Worm (Caenorhabditis elegans) whole organism, L3 larva: ENCODE results near the gene math-3.

Source experiments
- ZK546.5 ChIP-seq: sonication (generic microtip); optimal IDR thresholded peaks from 2 replicates; lab custom pipeline; 2017; ENCODE audit warnings: missing biosample characterization, missing genetic modification characterization
- aly-2 ChIP-seq: fragments of 150-350 bp; optimal IDR thresholded peaks from 2 replicates; lab custom pipeline; 2014; ENCODE audit warnings: missing biosample characterization, missing genetic modification characterization
- ceh-82 ChIP-seq: fragments of 150-350 bp; optimal IDR thresholded peaks from 2 replicates; lab custom pipeline; 2014; ENCODE audit warnings: missing biosample characterization, missing genetic modification characterization
- ceh-9 ChIP-seq: sonication (generic microtip); optimal IDR thresholded peaks from 2 replicates; lab custom pipeline; 2018; ENCODE audit warnings: missing biosample characterization, missing genetic modification characterization
- daf-12 ChIP-seq: fragments of 150-350 bp; optimal IDR thresholded peaks from 2 replicates; lab custom pipeline; 2014; ENCODE audit warnings: missing biosample characterization, missing genetic modification reagents, missing genetic modification characterization
- egl-5 ChIP-seq: fragments of 150-350 bp; optimal IDR thresholded peaks from 2 replicates; lab custom pipeline; 2017; ENCODE audit warnings: missing biosample characterization, missing genetic modification reagents, missing genetic modification characterization, inconsistent platforms
- elt-2 ChIP-seq: sonication (generic microtip); optimal IDR thresholded peaks from 2 replicates; lab custom pipeline; 2016; ENCODE audit warnings: missing genetic modification reagents, mild to moderate bottlenecking, missing genetic modification characterization, missing compliant biosample characterization
- eor-1 ChIP-seq, 2 experiments: fragments of 150-350 bp; optimal IDR thresholded peaks; 2 replicates each; lab custom pipeline; 2014 to 2018; ENCODE audit warnings: missing biosample characterization in 2 of 2, missing genetic modification characterization in 2 of 2
- fkh-10 ChIP-seq: sonication (generic microtip); optimal IDR thresholded peaks from 2 replicates; lab custom pipeline; 2017; ENCODE audit warnings: missing biosample characterization, missing genetic modification reagents, missing genetic modification characterization
- fkh-2 ChIP-seq: fragments of 150-350 bp; optimal IDR thresholded peaks from 2 replicates; lab custom pipeline; 2014; ENCODE audit warnings: missing biosample characterization, missing genetic modification reagents, missing genetic modification characterization
- fos-1 ChIP-seq: fragments of 150-350 bp; optimal IDR thresholded peaks from 2 replicates; lab custom pipeline; 2014; ENCODE audit warnings: missing biosample characterization, missing genetic modification characterization
- hmg-11 ChIP-seq: sonication (generic microtip); optimal IDR thresholded peaks from 2 replicates; lab custom pipeline; 2016; ENCODE audit warnings: missing genetic modification characterization, missing compliant biosample characterization
- jun-1 ChIP-seq: fragments of 150-350 bp; optimal IDR thresholded peaks from 2 replicates; lab custom pipeline; 2014; ENCODE audit warnings: missing biosample characterization, missing genetic modification reagents, missing genetic modification characterization
- lin-15B ChIP-seq: fragments of 150-350 bp; optimal IDR thresholded peaks from 2 replicates; lab custom pipeline; 2014; ENCODE audit warnings: missing biosample characterization, missing genetic modification characterization
- lsy-12 ChIP-seq: sonication (generic microtip); optimal IDR thresholded peaks from 2 replicates; lab custom pipeline; 2016; ENCODE audit warnings: mild to moderate bottlenecking, missing genetic modification characterization, missing compliant biosample characterization
- mml-1 ChIP-seq: fragments of 150-350 bp; sonication (generic microtip); optimal IDR thresholded peaks from 3 replicates; lab custom pipeline; 2014; ENCODE audit warnings: missing biosample characterization, missing genetic modification characterization
- nfya-1 ChIP-seq: sonication (generic microtip); optimal IDR thresholded peaks from 2 replicates; lab custom pipeline; 2017; ENCODE audit warnings: missing genetic modification characterization, mild to moderate bottlenecking, missing compliant biosample characterization, antibody characterized with exemption, moderate library complexity; ENCODE audit not compliant: insufficient read depth
- nhr-11 ChIP-seq: fragments of 150-350 bp; optimal IDR thresholded peaks from 2 replicates; lab custom pipeline; 2014; ENCODE audit warnings: missing biosample characterization, missing genetic modification characterization
- nhr-12 ChIP-seq: fragments of 150-350 bp; optimal IDR thresholded peaks from 2 replicates; lab custom pipeline; 2014; ENCODE audit warnings: missing biosample characterization, missing genetic modification characterization
- nhr-23 ChIP-seq: fragments of 150-350 bp; optimal IDR thresholded peaks from 2 replicates; lab custom pipeline; 2014; ENCODE audit warnings: missing biosample characterization, missing genetic modification reagents, missing genetic modification characterization
- nhr-237 ChIP-seq: fragments of 150-350 bp; optimal IDR thresholded peaks from 2 replicates; lab custom pipeline; 2014; ENCODE audit warnings: missing biosample characterization, missing genetic modification characterization
- nhr-25 ChIP-seq: sonication (generic microtip); optimal IDR thresholded peaks from 2 replicates; lab custom pipeline; 2017; ENCODE audit warnings: missing biosample characterization, missing genetic modification characterization
- nhr-28 ChIP-seq: fragments of 150-350 bp; optimal IDR thresholded peaks from 2 replicates; lab custom pipeline; 2014; ENCODE audit warnings: missing biosample characterization, missing genetic modification characterization
- nhr-43 ChIP-seq: sonication (generic microtip); optimal IDR thresholded peaks from 2 replicates; lab custom pipeline; 2016; ENCODE audit warnings: mild to moderate bottlenecking, missing genetic modification characterization, missing compliant biosample characterization; ENCODE audit not compliant: poor library complexity, severe bottlenecking
- nhr-67 ChIP-seq: fragments of 150-350 bp; optimal IDR thresholded peaks from 2 replicates; lab custom pipeline; 2014; ENCODE audit warnings: missing biosample characterization, missing genetic modification characterization
- nhr-76 ChIP-seq: fragments of 150-350 bp; sonication (generic microtip); optimal IDR thresholded peaks from 5 replicates; lab custom pipeline; 2014; ENCODE audit warnings: missing biosample characterization, missing genetic modification characterization
- nhr-77 ChIP-seq: fragments of 150-350 bp; optimal IDR thresholded peaks from 2 replicates; lab custom pipeline; 2014; ENCODE audit warnings: missing biosample characterization, missing genetic modification characterization
- pqm-1 ChIP-seq: fragments of 150-350 bp; optimal IDR thresholded peaks from 2 replicates; lab custom pipeline; 2017; ENCODE audit warnings: missing biosample characterization, missing genetic modification characterization, inconsistent platforms
- sea-2 ChIP-seq: fragments of 150-350 bp; sonication (generic microtip); optimal IDR thresholded peaks from 4 replicates; lab custom pipeline; 2014; ENCODE audit warnings: missing biosample characterization, missing genetic modification reagents, missing genetic modification characterization
- snpc-4 ChIP-seq: fragments of 150-350 bp; optimal IDR thresholded peaks from 2 replicates; lab custom pipeline; 2014; ENCODE audit warnings: missing biosample characterization, missing genetic modification characterization
- tbx-2 ChIP-seq: sonication (generic microtip); optimal IDR thresholded peaks from 2 replicates; lab custom pipeline; 2016; ENCODE audit warnings: mild to moderate bottlenecking, missing genetic modification characterization, missing compliant biosample characterization
- unc-39 ChIP-seq: sonication (generic microtip); optimal IDR thresholded peaks from 4 replicates; lab custom pipeline; 2017; ENCODE audit warnings: missing biosample characterization, missing genetic modification characterization
- zag-1 ChIP-seq: fragments of 150-350 bp; optimal IDR thresholded peaks from 2 replicates; lab custom pipeline; 2014; ENCODE audit warnings: missing biosample characterization, missing genetic modification characterization
- ztf-11 ChIP-seq: fragments of 150-350 bp; optimal IDR thresholded peaks from 2 replicates; lab custom pipeline; 2014; ENCODE audit warnings: missing biosample characterization, missing genetic modification characterization

Gene math-3

ce11 chrII:1742535-1742934 lies 29.4 kb upstream of the math-3 start, which contains the start of gene F36H5.12:
Gene F36H5.12 (plus strand): TSS chrII:1742835.
- TF ChIP-seq ZK546.5 (tag; lab: Kevin White, UChicago) (no peak), aly-2 (no peak), nhr-12 (tag; lab: Kevin White, UChicago) (no peak), fkh-10 (GFP tag; lab: Kevin White, UChicago) (no peak), unc-39 (tag; lab: Kevin White, UChicago) (no peak), eor-1 (tag; optimal IDR thresholded peaks at IDR 0.05; lab: Kevin White, UChicago) (no peak), nhr-43 (tag; lab: Kevin White, UChicago) (no peak), fkh-2 (no peak)

DNA sequence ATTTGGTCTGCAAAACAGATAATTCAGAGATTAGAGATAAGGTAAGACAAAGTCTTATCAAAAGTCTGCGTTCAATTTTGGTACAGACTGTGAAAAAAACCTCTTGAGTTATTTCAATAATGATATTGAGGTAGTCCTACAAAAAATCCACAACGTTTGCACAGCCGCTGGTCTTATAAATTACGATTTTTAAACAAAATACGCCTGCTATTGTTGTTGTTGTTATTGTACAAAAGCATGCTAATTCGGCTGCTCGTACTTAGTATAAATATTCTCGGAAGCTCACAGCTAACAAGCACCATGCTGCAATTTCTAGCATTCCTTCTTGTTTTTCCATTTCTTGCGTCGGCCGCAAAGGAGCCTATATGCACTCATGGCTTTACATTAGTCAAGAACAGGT lies 27.7 kb upstream of the math-3 start, which contains the start of gene clec-19:
clec-19 (plus strand) TSS at position 301 of the 400 bp plus-strand sequence.
- TF ChIP-seq tbx-2 (tag; lab: Kevin White, UChicago) (no peak), sea-2 (GFP tag; lab: Kevin White, UChicago) (no peak), nhr-23 (tag; lab: Kevin White, UChicago) (no peak), zag-1 (tag; lab: Kevin White, UChicago) (no peak), nhr-237 (tag; lab: Kevin White, UChicago) (no peak), nhr-77 (no peak), fos-1 (tag; lab: Kevin White, UChicago) (no peak), nhr-25 (tag; lab: Kevin White, UChicago) (no peak), nhr-76 (tag; lab: Kevin White, UChicago) (no peak), ztf-11 (tag; lab: Kevin White, UChicago) (no peak), nhr-28 (no peak), nhr-12 (tag; lab: Kevin White, UChicago) (no peak)
- TF ChIP-seq, all 47 proteins: peak for 0

DNA sequence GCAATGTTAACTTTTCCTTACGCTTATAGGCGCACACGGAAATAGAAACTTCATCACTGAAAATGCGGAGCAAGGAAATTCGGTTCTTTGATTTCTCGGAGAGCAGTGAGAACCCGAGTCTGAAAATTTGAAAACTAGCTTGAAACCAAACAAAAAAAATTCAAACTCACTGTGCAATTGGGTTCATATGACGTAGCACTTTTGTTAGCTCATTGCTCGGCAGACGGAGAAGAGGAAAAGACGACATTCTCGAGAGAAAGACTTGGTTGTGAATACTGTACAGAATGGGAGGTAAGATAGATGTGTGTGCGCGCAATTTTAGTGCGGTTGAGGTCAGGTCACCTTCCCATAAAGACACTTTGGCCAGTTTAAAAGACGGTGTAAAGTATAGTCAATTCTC lies 21.5 kb upstream of the math-3 start, which contains the start of the genes F36H5.13 and F36H5.8:
F36H5.13 (minus strand) TSS at position 101 of the 400 bp plus-strand sequence.
F36H5.8 (minus strand) TSS at position 274 of the 400 bp plus-strand sequence.
- TF ChIP-seq nhr-67 (no peak), tbx-2 (tag; lab: Kevin White, UChicago) (no peak), elt-2 (tag; lab: Kevin White, UChicago) (no peak), fkh-10 (GFP tag; lab: Kevin White, UChicago) (no peak), nhr-237 (tag; lab: Kevin White, UChicago) (no peak), nhr-25 (tag; lab: Kevin White, UChicago) (no peak), lin-15B (tag; lab: Kevin White, UChicago) (no peak), nfya-1 (tag; lab: Kevin White, UChicago) (no peak), nhr-28 (no peak), pqm-1 (tag; lab: Kevin White, UChicago) (no peak), snpc-4 (no peak), ceh-9 (tag; lab: Kevin White, UChicago) (no peak), ceh-82 (no peak)

- TF ChIP-seq eor-1 (tag; optimal IDR thresholded peaks at IDR 0.05; lab: Kevin White, UChicago) = no peak
- no peak for TF ChIP-seq hmg-11 (tag; lab: Kevin White, UChicago)
- no peak for TF ChIP-seq unc-39 (tag; lab: Kevin White, UChicago)
- no peak for TF ChIP-seq nhr-77
- TF ChIP-seq nfya-1 (tag; lab: Kevin White, UChicago) = no peak
- no peak for TF ChIP-seq nhr-28
- no peak for TF ChIP-seq nhr-76 (tag; lab: Kevin White, UChicago)
- TF ChIP-seq daf-12 = no peak
- TF ChIP-seq lsy-12 (tag; lab: Kevin White, UChicago) = no peak
- TF ChIP-seq jun-1 (tag; lab: Kevin White, UChicago) = no peak
- no peak for TF ChIP-seq nhr-23 (tag; lab: Kevin White, UChicago)
- TF ChIP-seq pqm-1 (tag; lab: Kevin White, UChicago) = no peak
Observed at ce11 chrII:1752990-1753389, 18.9 kb upstream of the math-3 start, which contains the start of gene F36H5.9. Gene F36H5.9 (minus strand): TSS chrII:1753090.

DNA sequence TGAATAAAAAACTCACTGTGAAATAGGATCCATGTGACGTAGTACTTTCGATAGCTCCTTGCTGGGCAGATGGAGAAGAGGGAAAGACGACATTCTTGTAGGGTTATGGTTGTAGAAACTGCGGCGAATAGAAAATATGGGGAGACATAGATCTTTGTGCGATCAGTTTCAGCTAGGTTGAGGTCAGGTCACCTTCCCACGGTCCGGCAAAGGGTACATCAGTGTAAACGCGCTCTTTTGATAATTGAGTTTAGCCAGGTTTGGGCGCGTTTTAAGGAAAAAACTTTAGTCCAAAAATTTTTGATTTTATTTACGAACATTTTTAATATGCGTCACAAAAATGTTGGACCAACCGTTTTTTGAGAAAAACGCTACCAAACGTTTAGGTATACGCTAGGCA lies 15.8 kb upstream of the math-3 start, which contains the start of gene F36H5.17:
F36H5.17 (minus strand) TSS at position 101 of the 400 bp plus-strand sequence.
- no peak for TF ChIP-seq lsy-12 (tag; lab: Kevin White, UChicago)
- TF ChIP-seq ceh-82 = no peak
- TF ChIP-seq nhr-28 = no peak
- TF ChIP-seq pqm-1 (tag; lab: Kevin White, UChicago) = no peak
- TF ChIP-seq nhr-11 (tag; lab: Kevin White, UChicago) = no peak
- TF ChIP-seq snpc-4 = no peak
- TF ChIP-seq mml-1 (tag; lab: Kevin White, UChicago) = no peak
- TF ChIP-seq sea-2 (GFP tag; lab: Kevin White, UChicago) = no peak
- no peak for TF ChIP-seq egl-5 (tag; lab: Kevin White, UChicago)
- TF ChIP-seq ztf-11 (tag; lab: Kevin White, UChicago) = no peak
